Fruit fly (Drosophila melanogaster): ENCODE results near the gene CG43390.

CG43390 gene

DNA sequence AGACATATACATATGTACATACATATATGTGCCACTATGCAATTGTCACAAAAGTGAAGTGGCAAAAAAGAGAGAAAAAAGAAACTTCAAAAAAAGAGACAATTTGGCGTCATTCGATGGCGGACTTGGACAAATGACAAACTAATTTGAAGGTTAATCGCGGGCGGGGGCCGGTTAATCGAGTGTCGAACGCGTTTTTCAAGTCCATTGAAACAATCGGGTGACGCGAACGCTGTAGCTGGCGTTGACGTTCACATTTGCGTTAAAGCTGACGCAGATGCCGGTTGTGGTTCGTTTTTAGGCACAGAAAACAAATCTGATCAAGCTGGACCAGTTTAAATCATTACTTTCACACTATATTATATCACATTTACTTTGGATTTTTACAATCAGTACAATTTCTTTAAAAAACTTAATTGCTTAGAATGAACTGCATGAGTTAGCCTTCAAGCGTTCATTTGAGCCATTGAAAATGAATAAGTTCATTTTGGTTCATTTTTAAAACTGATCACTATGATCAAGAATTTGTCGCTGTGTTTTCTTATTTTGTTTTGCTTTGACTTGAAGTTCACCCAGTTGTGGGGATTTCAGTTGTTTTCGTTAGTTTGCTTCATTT is 45.9 kb downstream of the CG43390 start (continued):
- TF ChIP-seq klu (GFP tag; IDR thresholded peaks at IDR 0.05) (peak; percentile 49; the same call in 1 of the 2 replicates), CG42726 (GFP tag; IDR thresholded peaks at IDR 0.05; ENCODE audit: partially characterized antibody) (no peak), tap (tag; optimal IDR thresholded peaks at IDR 0.05) (peak; percentile 3), Mrtf (GFP tag; IDR thresholded peaks at IDR 0.05) (peak; percentile 45; the same call in 1 of the 3 replicates), gem (tag; optimal IDR thresholded peaks at IDR 0.05) (peak; percentile 69), CG7839 (tag; optimal IDR thresholded peaks at IDR 0.05) (peak; percentile 58), gcm (GFP tag; optimal IDR thresholded peaks at IDR 0.05) (no peak), CG15011 (GFP tag; optimal IDR thresholded peaks at IDR 0.05) (peak; percentile 17), CG12219 (GFP tag; optimal IDR thresholded peaks at IDR 0.05) (peak; percentile 29), CG10267 (tag; optimal IDR thresholded peaks at IDR 0.05) (peak; percentile 20), CG33213 (GFP tag; optimal IDR thresholded peaks at IDR 0.05) (no peak), CG13287 (GFP tag; IDR thresholded peaks at IDR 0.05; ENCODE audit: partially characterized antibody) (no peak), Hey (tag; optimal IDR thresholded peaks at IDR 0.05) (no peak), Sox100B (GFP tag; optimal IDR thresholded peaks at IDR 0.05) (peak; percentile 66), CG30431 (GFP tag; optimal IDR thresholded peaks at IDR 0.05) (no peak), lbe (GFP tag; optimal IDR thresholded peaks at IDR 0.05) (no peak), CG13775 (GFP tag; optimal IDR thresholded peaks at IDR 0.05) (peak; percentile 9), CG17802 (tag; optimal IDR thresholded peaks at IDR 0.05) (no peak), CG11456 (GFP tag; IDR thresholded peaks at IDR 0.05) (no peak), Blimp-1 (GFP tag; optimal IDR thresholded peaks at IDR 0.05) (no peak), CG6813 (GFP tag; optimal IDR thresholded peaks at IDR 0.05) (no peak), CG2889 (GFP tag; IDR thresholded peaks at IDR 0.05) (no peak), Myb (GFP tag; optimal IDR thresholded peaks at IDR 0.05) (peak; percentile 30), CG10654 (GFP tag; optimal IDR thresholded peaks at IDR 0.05) (no peak), CG16815 (GFP tag; optimal IDR thresholded peaks at IDR 0.05) (no peak), chinmo (GFP tag; IDR thresholded peaks at IDR 0.05; ENCODE audit: partially characterized antibody) (peak; percentile 50; the same call in 1 of the 4 replicates), CG31441 (GFP tag; IDR thresholded peaks at IDR 0.05) (peak; percentile 56; the same call in 1 of the 2 replicates), grau (tag; optimal IDR thresholded peaks at IDR 0.05) (peak; percentile 68), D19B (GFP tag; optimal IDR thresholded peaks at IDR 0.05) (peak; percentile 59), Bgb (GFP tag; IDR thresholded peaks at IDR 0.05; ENCODE audit: partially characterized antibody) (no peak), CG10147 (GFP tag; optimal IDR thresholded peaks at IDR 0.05) (peak; percentile 23), zfh1 (GFP tag; IDR thresholded peaks at IDR 0.05) (no peak), Lpt (GFP tag; optimal IDR thresholded peaks at IDR 0.05) (no peak), aop (GFP tag; IDR thresholded peaks at IDR 0.05) (no peak), h (optimal IDR thresholded peaks at IDR 0.05) (no peak), hth (optimal IDR thresholded peaks at IDR 0.05) (no peak), Ada2b (GFP tag; IDR thresholded peaks at IDR 0.05) (no peak), Optix (GFP tag; IDR thresholded peaks at IDR 0.05) (no peak), CG3847 (GFP tag; IDR thresholded peaks at IDR 0.05) (peak; percentile 35; the same call in 1 of the 2 replicates), Med (GFP tag) (peak; percentile 84), MESR4 (GFP tag; optimal IDR thresholded peaks at IDR 0.05) (no peak), lola (GFP tag; optimal IDR thresholded peaks at IDR 0.05) (no peak), pum (GFP tag; optimal IDR thresholded peaks at IDR 0.05) (peak; percentile 38), gce (GFP tag; IDR thresholded peaks at IDR 0.05) (no peak), B-H1 (GFP tag; IDR thresholded peaks at IDR 0.05) (no peak), Chrac-16 (GFP tag; optimal IDR thresholded peaks at IDR 0.05) (no peak), CG3726 (GFP tag; IDR thresholded peaks at IDR 0.05) (no peak), pfk (GFP tag; optimal IDR thresholded peaks at IDR 0.05) (no peak), lov (optimal IDR thresholded peaks at IDR 0.05) (no peak), lov (GFP tag; IDR thresholded peaks at IDR 0.05) (no peak), CG12299 (tag; optimal IDR thresholded peaks at IDR 0.05) (peak; percentile 3)
